Worm (Caenorhabditis elegans) whole organism, L1 larva: ENCODE data around the gene rev-1.

Source experiments
- C16A3.4 ChIP-seq: fragments of 150-350 bp; optimal IDR thresholded peaks from 2 replicates; lab custom pipeline; 2014; ENCODE audit warnings: missing biosample characterization, missing genetic modification characterization
- aha-1 ChIP-seq: fragments of 150-350 bp; optimal IDR thresholded peaks from 2 replicates; lab custom pipeline; 2014; ENCODE audit warnings: missing biosample characterization, missing genetic modification characterization
- aly-2 ChIP-seq: fragments of 150-350 bp; optimal IDR thresholded peaks from 2 replicates; lab custom pipeline; 2014; ENCODE audit warnings: missing biosample characterization, missing genetic modification characterization
- blmp-1 ChIP-seq: fragments of 150-350 bp; optimal IDR thresholded peaks from 2 replicates; lab custom pipeline; 2014; ENCODE audit warnings: missing biosample characterization, missing genetic modification characterization
- ceh-63 ChIP-seq: fragments of 200-800 bp; sonication (Bioruptor generic); optimal IDR thresholded peaks from 2 replicates; lab custom pipeline; 2018; ENCODE audit warnings: mild to moderate bottlenecking, missing genetic modification characterization, missing compliant biosample characterization
- ceh-8 ChIP-seq: fragments of 200-800 bp; sonication (Bioruptor generic); optimal IDR thresholded peaks from 2 replicates; lab custom pipeline; 2018; ENCODE audit warnings: mild to moderate bottlenecking, missing genetic modification characterization, moderate library complexity, missing compliant biosample characterization
- ceh-82 ChIP-seq, 3 experiments: fragments of 150-350 bp in 1 of 3; sonication (generic microtip) in 2 of 3; optimal IDR thresholded peaks; 2 replicates each; lab custom pipeline; 2014 to 2017; ENCODE audit warnings: missing biosample characterization in 3 of 3, missing genetic modification characterization in 3 of 3
- ceh-90 ChIP-seq: sonication (generic microtip); optimal IDR thresholded peaks from 2 replicates; lab custom pipeline; 2016; ENCODE audit warnings: missing genetic modification characterization, missing compliant biosample characterization
- ces-1 ChIP-seq: fragments of 150-350 bp; optimal IDR thresholded peaks from 2 replicates; lab custom pipeline; 2014; ENCODE audit warnings: missing biosample characterization, missing genetic modification reagents, missing genetic modification characterization
- egl-13 ChIP-seq: sonication (generic microtip); optimal IDR thresholded peaks from 2 replicates; lab custom pipeline; 2016; ENCODE audit warnings: missing genotype, missing genetic modification reagents, missing genetic modification characterization, missing compliant biosample characterization
- elt-2 ChIP-seq: sonication (generic microtip); optimal IDR thresholded peaks from 2 replicates; lab custom pipeline; 2016; ENCODE audit warnings: missing genetic modification characterization, mild to moderate bottlenecking, inconsistent platforms, missing compliant biosample characterization, missing genetic modification reagents
- elt-3 ChIP-seq, 6 experiments: fragments of 150-350 bp in 1 of 6; sonication (generic microtip); optimal IDR thresholded peaks; 2 replicates each; lab custom pipeline; 2017 to 2018; ENCODE audit warnings: missing biosample characterization in 6 of 6, missing genetic modification characterization in 6 of 6, inconsistent platforms in 1 of 6
- ets-5 ChIP-seq: fragments of 200-800 bp; sonication (Bioruptor generic); IDR thresholded peaks from 2 replicates; pipeline ENCODE4 v1.3.6; 2022; ENCODE audit warnings: missing genetic modification characterization, missing compliant biosample characterization
- fkh-4 ChIP-seq: sonication (generic microtip); optimal IDR thresholded peaks from 2 replicates; lab custom pipeline; 2016; ENCODE audit warnings: missing compliant biosample characterization, missing genetic modification characterization, borderline replicate concordance
- fkh-8 ChIP-seq: sonication (generic microtip); optimal IDR thresholded peaks from 2 replicates; lab custom pipeline; 2016; ENCODE audit warnings: mild to moderate bottlenecking, missing genetic modification characterization, missing compliant biosample characterization
- fos-1 ChIP-seq: fragments of 150-350 bp; optimal IDR thresholded peaks from 2 replicates; lab custom pipeline; 2014; ENCODE audit warnings: missing biosample characterization, missing genetic modification characterization
- hlh-17 ChIP-seq: fragments of 200-800 bp; sonication (Bioruptor generic); optimal IDR thresholded peaks from 2 replicates; lab custom pipeline; 2018; ENCODE audit warnings: missing genetic modification characterization, mild to moderate bottlenecking, missing compliant biosample characterization, moderate library complexity, borderline replicate concordance
- hlh-4 ChIP-seq: sonication (generic microtip); optimal IDR thresholded peaks from 2 replicates; lab custom pipeline; 2016; ENCODE audit warnings: mild to moderate bottlenecking, missing genetic modification characterization, missing compliant biosample characterization
- irx-1 ChIP-seq: sonication (generic microtip); optimal IDR thresholded peaks from 2 replicates; lab custom pipeline; 2016; ENCODE audit warnings: missing genetic modification characterization, missing compliant biosample characterization
- isw-1 ChIP-seq: fragments of 200-800 bp; sonication (Bioruptor generic); IDR thresholded peaks from 2 replicates; pipeline ENCODE4 v1.3.6; 2022; ENCODE audit warnings: missing genetic modification characterization, missing compliant biosample characterization
- jun-1 ChIP-seq: fragments of 150-350 bp; optimal IDR thresholded peaks from 2 replicates; lab custom pipeline; 2014; ENCODE audit warnings: missing biosample characterization, missing genetic modification reagents, missing genetic modification characterization
- lin-13 ChIP-seq: fragments of 150-350 bp; optimal IDR thresholded peaks from 2 replicates; lab custom pipeline; 2014; ENCODE audit warnings: missing biosample characterization, missing genetic modification reagents, missing genetic modification characterization
- lin-14 ChIP-seq: fragments of 200-800 bp; sonication (Bioruptor generic); optimal IDR thresholded peaks from 2 replicates; lab custom pipeline; 2018; ENCODE audit warnings: mild to moderate bottlenecking, missing genetic modification characterization, moderate library complexity, missing compliant biosample characterization
- lin-15B ChIP-seq: fragments of 150-350 bp; sonication (generic microtip); optimal IDR thresholded peaks from 3 replicates; lab custom pipeline; 2014; ENCODE audit warnings: missing biosample characterization, missing genetic modification characterization
- lin-35 ChIP-seq, 2 experiments: fragments of 150-350 bp; optimal IDR thresholded peaks; 2 replicates each; lab custom pipeline; 2014; ENCODE audit warnings: missing biosample characterization in 2 of 2, missing genetic modification characterization in 2 of 2, missing genetic modification reagents in 2 of 2
- lin-39 ChIP-seq: fragments of 150-350 bp; optimal IDR thresholded peaks from 2 replicates; lab custom pipeline; 2014; ENCODE audit warnings: missing biosample characterization, missing genetic modification reagents, missing genetic modification characterization
- lir-3 ChIP-seq: sonication (generic microtip); optimal IDR thresholded peaks from 2 replicates; lab custom pipeline; 2016; ENCODE audit warnings: mild to moderate bottlenecking, missing genetic modification characterization, moderate library complexity, missing compliant biosample characterization; ENCODE audit not compliant: poor library complexity
- lsy-2 ChIP-seq, 2 experiments: fragments of 150-350 bp; optimal IDR thresholded peaks; 2 replicates each; lab custom pipeline; 2014; ENCODE audit warnings: missing biosample characterization in 2 of 2, missing genetic modification characterization in 2 of 2
- mab-9 ChIP-seq: fragments of 200-800 bp; sonication (Bioruptor generic); IDR thresholded peaks from 2 replicates; pipeline ENCODE4 v1.3.6; 2022; ENCODE audit warnings: missing genetic modification reagents, missing genetic modification characterization, missing compliant biosample characterization
- mdl-1 ChIP-seq, 2 experiments: fragments of 150-350 bp; optimal IDR thresholded peaks; 2 replicates each; lab custom pipeline; 2014 to 2017; ENCODE audit warnings: missing biosample characterization in 2 of 2, missing genetic modification characterization in 2 of 2, inconsistent platforms in 1 of 2
- mep-1 ChIP-seq: fragments of 150-350 bp; optimal IDR thresholded peaks from 2 replicates; lab custom pipeline; 2014; ENCODE audit warnings: missing biosample characterization, missing genetic modification characterization
- nhr-11 ChIP-seq: fragments of 150-350 bp; optimal IDR thresholded peaks from 2 replicates; lab custom pipeline; 2014; ENCODE audit warnings: missing biosample characterization, missing genetic modification characterization
- nhr-12 ChIP-seq: sonication (generic microtip); optimal IDR thresholded peaks from 2 replicates; lab custom pipeline; 2017; ENCODE audit warnings: missing biosample characterization, missing genetic modification characterization
- nhr-19 ChIP-seq: fragments of 200-800 bp; sonication (Bioruptor generic); conservative IDR thresholded peaks from 2 replicates; pipeline ENCODE4 v1.3.6; 2022; ENCODE audit warnings: missing genetic modification characterization, missing compliant biosample characterization
- nhr-28 ChIP-seq: fragments of 150-350 bp; optimal IDR thresholded peaks from 2 replicates; lab custom pipeline; 2014; ENCODE audit warnings: missing biosample characterization, missing genetic modification characterization
- nhr-47 ChIP-seq: sonication (generic microtip); optimal IDR thresholded peaks from 2 replicates; lab custom pipeline; 2016; ENCODE audit warnings: mild to moderate bottlenecking, missing genetic modification characterization, moderate library complexity, missing compliant biosample characterization
- nhr-71 ChIP-seq: sonication (generic microtip); optimal IDR thresholded peaks from 2 replicates; lab custom pipeline; 2016; ENCODE audit warnings: mild to moderate bottlenecking, missing genetic modification characterization, moderate library complexity, missing compliant biosample characterization
- nhr-76 ChIP-seq: sonication (generic microtip); optimal IDR thresholded peaks from 2 replicates; lab custom pipeline; 2017; ENCODE audit warnings: missing biosample characterization, missing genetic modification characterization
- nhr-84 ChIP-seq: sonication (generic microtip); optimal IDR thresholded peaks from 2 replicates; lab custom pipeline; 2017; ENCODE audit warnings: missing biosample characterization, missing genetic modification characterization
- nhr-90 ChIP-seq: sonication (generic microtip); optimal IDR thresholded peaks from 2 replicates; lab custom pipeline; 2016; ENCODE audit warnings: mild to moderate bottlenecking, missing genetic modification characterization, missing compliant biosample characterization; ENCODE audit not compliant: poor library complexity
- rnt-1 ChIP-seq: sonication (generic microtip); optimal IDR thresholded peaks from 2 replicates; lab custom pipeline; 2016; ENCODE audit warnings: mild to moderate bottlenecking, missing genetic modification characterization, moderate library complexity, missing compliant biosample characterization
- skn-1 ChIP-seq: fragments of 150-350 bp; optimal IDR thresholded peaks from 2 replicates; lab custom pipeline; 2014; ENCODE audit warnings: missing biosample characterization, missing genetic modification characterization
- snpc-4 ChIP-seq: fragments of 150-350 bp; optimal IDR thresholded peaks from 2 replicates; lab custom pipeline; 2014; ENCODE audit warnings: missing biosample characterization, missing genetic modification characterization
- sox-4 ChIP-seq: sonication (generic microtip); optimal IDR thresholded peaks from 2 replicates; lab custom pipeline; 2016; ENCODE audit warnings: missing genetic modification characterization, missing compliant biosample characterization
- sptf-1 ChIP-seq: fragments of 150-350 bp; optimal IDR thresholded peaks from 2 replicates; lab custom pipeline; 2014; ENCODE audit warnings: missing biosample characterization, missing genetic modification characterization
- sup-37 ChIP-seq: fragments of 200-800 bp; sonication (Bioruptor generic); optimal IDR thresholded peaks from 2 replicates; lab custom pipeline; 2018; ENCODE audit warnings: mild to moderate bottlenecking, missing genetic modification characterization, missing compliant biosample characterization
- tlp-1 ChIP-seq: fragments of 150-350 bp; optimal IDR thresholded peaks from 2 replicates; lab custom pipeline; 2014; ENCODE audit warnings: missing biosample characterization, missing genetic modification characterization
- unc-30 ChIP-seq: sonication (generic microtip); optimal IDR thresholded peaks from 2 replicates; lab custom pipeline; 2017; ENCODE audit warnings: missing biosample characterization, missing genetic modification characterization
- unc-86 ChIP-seq: sonication (generic microtip); optimal IDR thresholded peaks from 2 replicates; lab custom pipeline; 2016; ENCODE audit warnings: missing genetic modification characterization, missing compliant biosample characterization
- unc-98 ChIP-seq: fragments of 200-800 bp; sonication (Bioruptor generic); IDR thresholded peaks from 2 replicates; pipeline ENCODE4 v1.3.6; 2022; ENCODE audit warnings: missing genetic modification characterization, missing compliant biosample characterization
- zag-1 ChIP-seq: fragments of 150-350 bp; optimal IDR thresholded peaks from 2 replicates; lab custom pipeline; 2014; ENCODE audit warnings: missing biosample characterization, missing genetic modification characterization
- zip-4 ChIP-seq: fragments of 200-800 bp; sonication (Bioruptor generic); optimal IDR thresholded peaks from 2 replicates; lab custom pipeline; 2018; ENCODE audit warnings: mild to moderate bottlenecking, missing genetic modification characterization, moderate library complexity, missing compliant biosample characterization
- ztf-11 ChIP-seq, 2 experiments: sonication (generic microtip); optimal IDR thresholded peaks; 2 replicates each; lab custom pipeline; 2016 to 2017; ENCODE audit warnings: missing genetic modification characterization in 2 of 2, missing biosample characterization in 1 of 2, missing compliant biosample characterization in 1 of 2

The rev-1 gene

ce11 chrII:7945168-7945567, 44.7 kb downstream of the rev-1 start, which contains the start of gene dbt-1:
Gene dbt-1, minus strand, starts transcription at chrII:7945206.
- peak; percentile 64 for TF ChIP-seq fkh-4
- peak; percentile 76 for TF ChIP-seq snpc-4 (tag; lab: Kevin White, UChicago)
- TF ChIP-seq nhr-76 (tag; lab: Kevin White, UChicago), result no peak
- peak; percentile 82 for TF ChIP-seq skn-1 (tag; lab: Kevin White, UChicago)
- no peak for TF ChIP-seq zag-1 (tag; lab: Kevin White, UChicago)
- peak; percentile 90 for TF ChIP-seq nhr-19 (GFP tag; lab: Robert Waterston, UW)
- TF ChIP-seq hlh-17 (GFP tag; lab: Kevin White, UChicago), result no peak
- TF ChIP-seq lir-3, result peak; percentile 63
- peak; percentile 54 for TF ChIP-seq ceh-8 (GFP tag; lab: Kevin White, UChicago)
- no peak for TF ChIP-seq nhr-84 (tag; lab: Kevin White, UChicago)
- peak; percentile 57 to 84 (median 81) for TF ChIP-seq ceh-82 (tag; optimal IDR thresholded peaks at IDR 0.05; lab: Kevin White, UChicago)
- peak; percentile 83 for TF ChIP-seq jun-1
- TF ChIP-seq unc-98 (GFP tag; lab: Robert Waterston, UW), result 0 out of 2 replicates have a peak, but pooled peaks have one; percentile 25
- peak; percentile 54 for TF ChIP-seq lin-15B (tag; lab: Kevin White, UChicago)
- peak; percentile 83 for TF ChIP-seq unc-86 (tag; lab: Kevin White, UChicago)
- peak; percentile 93 for TF ChIP-seq nhr-71 (tag; lab: Kevin White, UChicago)
- TF ChIP-seq ces-1 (GFP tag; lab: Kevin White, UChicago), result no peak
- TF ChIP-seq ets-5 (GFP tag; lab: Robert Waterston, UW), result no peak
- TF ChIP-seq irx-1 (tag; lab: Kevin White, UChicago), result peak; percentile 90
- TF ChIP-seq fos-1, result peak; percentile 48
- TF ChIP-seq zip-4, result peak; percentile 73
- TF ChIP-seq nhr-12, result no peak
- no peak for TF ChIP-seq aha-1 (tag; lab: Kevin White, UChicago)
- TF ChIP-seq lin-14 (GFP tag; lab: Kevin White, UChicago), result peak; percentile 80
- no peak for TF ChIP-seq hlh-4 (tag; lab: Kevin White, UChicago)
- TF ChIP-seq egl-13, result peak; percentile 84
- peak; percentile 91 for TF ChIP-seq rnt-1 (tag; lab: Kevin White, UChicago)
- peak; percentile 73 for TF ChIP-seq fkh-8
- TF ChIP-seq unc-30, result peak; percentile 23
- TF ChIP-seq nhr-90 (tag; lab: Kevin White, UChicago), result peak; percentile 88
- TF ChIP-seq blmp-1, result peak; percentile 64
- peak; percentile 82 for TF ChIP-seq sox-4 (tag; lab: Kevin White, UChicago)
- peak; percentile 94 for TF ChIP-seq mep-1 (tag; lab: Kevin White, UChicago)
- peak; percentile 92 for TF ChIP-seq lsy-2 (tag; optimal IDR thresholded peaks at IDR 0.05; lab: Kevin White, UChicago)
- peak; percentile 87 for TF ChIP-seq aly-2 (tag; lab: Kevin White, UChicago)
- TF ChIP-seq lin-13 (GFP tag; lab: Kevin White, UChicago), result peak; percentile 81
- peak; percentile 49 for TF ChIP-seq elt-2 (tag; lab: Kevin White, UChicago)
- peak; percentile 75 for TF ChIP-seq C16A3.4
- TF ChIP-seq nhr-47, result peak; percentile 95
- peak; percentile 89 for TF ChIP-seq isw-1 (GFP tag; lab: Robert Waterston, UW)
- peak; percentile 97 to 99 for TF ChIP-seq lin-35 (GFP tag; optimal IDR thresholded peaks at IDR 0.05; lab: Kevin White, UChicago)
- peak in 1 of 2 experiments; percentile 79 for TF ChIP-seq mdl-1 (tag; optimal IDR thresholded peaks at IDR 0.05; lab: Kevin White, UChicago)
- peak; percentile 76 for TF ChIP-seq sup-37 (GFP tag; lab: Kevin White, UChicago)
- peak; percentile 88 for TF ChIP-seq nhr-11 (tag; lab: Kevin White, UChicago)
- peak; percentile 86 for TF ChIP-seq lin-39 (tag; lab: Kevin White, UChicago)
- TF ChIP-seq nhr-28, result no peak
- TF ChIP-seq elt-3 (tag; optimal IDR thresholded peaks at IDR 0.05; lab: Kevin White, UChicago), result peak in 2 of 6 experiments; percentile 61 to 67
- TF ChIP-seq sptf-1 (tag; lab: Kevin White, UChicago), result no peak
- no peak for TF ChIP-seq tlp-1 (tag; lab: Kevin White, UChicago)
- TF ChIP-seq ceh-90 (tag; lab: Kevin White, UChicago), result peak; percentile 44
- TF ChIP-seq mab-9 (GFP tag; lab: Robert Waterston, UW), result no peak; the same call in 1 of the 2 replicates
- TF ChIP-seq ztf-11 (tag; optimal IDR thresholded peaks at IDR 0.05; lab: Kevin White, UChicago), result peak in 1 of 2 experiments; percentile 56
- no peak for TF ChIP-seq ceh-63
